Fruit fly (Drosophila melanogaster) whole organism, embryonic: ENCODE measurements around the gene Pif1A.

Experiments used
- ATbp ChIP-seq: fragments of 200-800 bp; sonication (Bioruptor generic); optimal IDR thresholded peaks from 2 replicates; lab custom pipeline; 2017; ENCODE audit warnings: missing biosample characterization, mild to moderate bottlenecking, missing genetic modification characterization, missing genetic modification reagents
- Adf1 ChIP-seq: fragments of 200-800 bp; sonication (Bioruptor generic); IDR thresholded peaks from 2 replicates; pipeline ENCODE4 v1.3.6; 2022; ENCODE audit warnings: missing biosample characterization, missing genetic modification characterization
- Asciz ChIP-seq: fragments of 200-800 bp; sonication (Bioruptor generic); optimal IDR thresholded peaks from 2 replicates; lab custom pipeline; 2017; ENCODE audit warnings: missing biosample characterization, mild to moderate bottlenecking, missing genetic modification characterization, missing genetic modification reagents
- B-H1 ChIP-seq: fragments of 200-800 bp; sonication (Bioruptor generic); IDR thresholded peaks from 3 replicates; pipeline ENCODE4 v1.3.6; 2022; ENCODE audit warnings: missing biosample characterization, missing genetic modification characterization
- BEAF-32 ChIP-seq: fragments of 200-800 bp; sonication (Bioruptor generic); optimal IDR thresholded peaks from 3 replicates; lab custom pipeline; 2017; ENCODE audit warnings: missing biosample characterization, missing genetic modification characterization, mild to moderate bottlenecking, moderate library complexity, missing genetic modification reagents
- Bteb2 ChIP-seq: fragments of 200-800 bp; sonication (Bioruptor generic); optimal IDR thresholded peaks from 2 replicates; lab custom pipeline; 2016; ENCODE audit warnings: missing biosample characterization, missing genetic modification characterization
- CG10267 ChIP-seq: fragments of 200-800 bp; sonication (Bioruptor generic); optimal IDR thresholded peaks from 2 replicates; lab custom pipeline; 2018; ENCODE audit warnings: missing biosample characterization, mild to moderate bottlenecking, missing genetic modification characterization, moderate library complexity
- CG10274 ChIP-seq: fragments of 200-800 bp; sonication (Bioruptor generic); optimal IDR thresholded peaks from 3 replicates; lab custom pipeline; 2017; ENCODE audit warnings: missing biosample characterization, mild to moderate bottlenecking, missing genetic modification characterization
- CG10366 ChIP-seq: fragments of 200-800 bp; sonication (Bioruptor generic); IDR thresholded peaks from 2 replicates; pipeline ENCODE4 v1.3.6; 2022; ENCODE audit warnings: missing biosample characterization, missing genetic modification characterization
- CG11723 ChIP-seq: fragments of 200-800 bp; sonication (Bioruptor generic); optimal IDR thresholded peaks from 2 replicates; lab custom pipeline; 2017; ENCODE audit warnings: missing biosample characterization, mild to moderate bottlenecking, missing genetic modification characterization
- CG12769 ChIP-seq: fragments of 200-800 bp; sonication (Bioruptor generic); optimal IDR thresholded peaks from 2 replicates; lab custom pipeline; 2019; ENCODE audit warnings: missing biosample characterization, mild to moderate bottlenecking, missing genetic modification characterization, moderate library complexity
- CG13775 ChIP-seq: fragments of 200-800 bp; sonication (Bioruptor generic); optimal IDR thresholded peaks from 3 replicates; lab custom pipeline; 2017; ENCODE audit warnings: missing biosample characterization, mild to moderate bottlenecking, missing genetic modification characterization
- CG14965 ChIP-seq: fragments of 200-800 bp; sonication (Bioruptor generic); optimal IDR thresholded peaks from 2 replicates; lab custom pipeline; 2016; ENCODE audit warnings: missing biosample characterization, missing genetic modification characterization, borderline replicate concordance
- CG16779 ChIP-seq: fragments of 200-800 bp; sonication (Bioruptor generic); IDR thresholded peaks from 2 replicates; pipeline ENCODE4 v1.3.6; 2022; ENCODE audit warnings: missing biosample characterization, missing genetic modification characterization
- CG17186 ChIP-seq: fragments of 200-800 bp; sonication (Bioruptor generic); optimal IDR thresholded peaks from 3 replicates; lab custom pipeline; 2017; ENCODE audit warnings: missing biosample characterization, missing genetic modification reagents, missing genetic modification characterization
- CG32532 ChIP-seq: fragments of 200-800 bp; sonication (Bioruptor generic); IDR thresholded peaks from 2 replicates; pipeline ENCODE4 v1.3.6; 2022; ENCODE audit warnings: missing biosample characterization, missing genetic modification characterization
- CG33213 ChIP-seq: fragments of 200-800 bp; sonication (Bioruptor generic); optimal IDR thresholded peaks from 3 replicates; lab custom pipeline; 2016; ENCODE audit warnings: missing biosample characterization, missing genetic modification characterization
- CG5953 ChIP-seq: fragments of 200-800 bp; sonication (Bioruptor generic); IDR thresholded peaks from 2 replicates; pipeline ENCODE4 v1.3.6; 2022; ENCODE audit warnings: missing biosample characterization, missing genetic modification characterization
- CG6813 ChIP-seq: fragments of 200-800 bp; sonication (Bioruptor generic); optimal IDR thresholded peaks from 2 replicates; lab custom pipeline; 2017; ENCODE audit warnings: missing biosample characterization, missing genetic modification characterization, mild to moderate bottlenecking, moderate library complexity, missing genetic modification reagents
- CG8290 ChIP-seq, 3 experiments: fragments of 200-800 bp; sonication (Bioruptor generic); optimal IDR thresholded peaks; 2 replicates each; lab custom pipeline; 2016 to 2019; ENCODE audit warnings: missing biosample characterization in 3 of 3, missing genetic modification characterization in 3 of 3, mild to moderate bottlenecking in 2 of 3, moderate library complexity in 1 of 3
- CG8388 ChIP-seq: fragments of 200-800 bp; sonication (Bioruptor generic); optimal IDR thresholded peaks from 2 replicates; lab custom pipeline; 2019; ENCODE audit warnings: missing biosample characterization, mild to moderate bottlenecking, missing genetic modification characterization, moderate library complexity
- CG9797 ChIP-seq: fragments of 200-800 bp; sonication (Bioruptor generic); optimal IDR thresholded peaks from 3 replicates; lab custom pipeline; 2018; ENCODE audit warnings: missing biosample characterization, mild to moderate bottlenecking, missing genetic modification characterization
- CG9817 ChIP-seq: fragments of 200-800 bp; sonication (Bioruptor generic); optimal IDR thresholded peaks from 2 replicates; lab custom pipeline; 2018; ENCODE audit warnings: missing biosample characterization, mild to moderate bottlenecking, missing genetic modification characterization, moderate library complexity
- CoRest ChIP-seq: fragments of 200-800 bp; sonication (Bioruptor generic); optimal IDR thresholded peaks from 3 replicates; lab custom pipeline; 2018; ENCODE audit warnings: missing biosample characterization, mild to moderate bottlenecking, missing genetic modification characterization, moderate library complexity
- Ets65A ChIP-seq: fragments of 200-800 bp; sonication (Bioruptor generic); peaks from one replicate; lab custom pipeline; 2016; ENCODE audit warnings: missing biosample characterization, missing genetic modification characterization
- Ets97D ChIP-seq: fragments of 200-800 bp; sonication (Bioruptor generic); optimal IDR thresholded peaks from 3 replicates; lab custom pipeline; 2016; ENCODE audit warnings: missing biosample characterization, missing genetic modification characterization
- Hey ChIP-seq: fragments of 200-800 bp; sonication (Bioruptor generic); optimal IDR thresholded peaks from 3 replicates; lab custom pipeline; 2018; ENCODE audit warnings: missing biosample characterization, mild to moderate bottlenecking, missing genetic modification characterization
- MTF-1 ChIP-seq: fragments of 200-800 bp; sonication (Bioruptor generic); optimal IDR thresholded peaks from 2 replicates; lab custom pipeline; 2018; ENCODE audit warnings: missing biosample characterization, mild to moderate bottlenecking, missing genetic modification characterization, borderline replicate concordance
- Med ChIP-seq: fragments of 200-800 bp; sonication (Bioruptor generic); peaks from one replicate; lab custom pipeline; 2016; ENCODE audit warnings: missing biosample characterization, missing genetic modification characterization, mild to moderate bottlenecking, inconsistent platforms, moderate library complexity
- Neu2 ChIP-seq: fragments of 200-800 bp; sonication (Bioruptor generic); optimal IDR thresholded peaks from 3 replicates; lab custom pipeline; 2016; ENCODE audit warnings: missing biosample characterization, missing genetic modification characterization, borderline replicate concordance
- Opbp ChIP-seq: fragments of 200-800 bp; sonication (Bioruptor generic); IDR thresholded peaks from 3 replicates; pipeline ENCODE4 v1.3.6; 2022; ENCODE audit warnings: missing biosample characterization, missing genetic modification characterization; ENCODE audit not compliant: partially characterized antibody
- Pdp1 ChIP-seq, 2 experiments: fragments of 200-800 bp; sonication (Bioruptor generic); optimal IDR thresholded peaks; 3 replicates each; lab custom pipeline; 2016; ENCODE audit warnings: missing biosample characterization in 2 of 2, missing genetic modification characterization in 2 of 2, mild to moderate bottlenecking in 1 of 2, moderate library complexity in 1 of 2
- Six4 ChIP-seq: fragments of 200-800 bp; sonication (Bioruptor generic); optimal IDR thresholded peaks from 2 replicates; lab custom pipeline; 2016; ENCODE audit warnings: missing biosample characterization, missing genetic modification characterization
- Sox102F ChIP-seq: fragments of 200-800 bp; sonication (Bioruptor generic); optimal IDR thresholded peaks from 2 replicates; lab custom pipeline; 2018; ENCODE audit warnings: missing biosample characterization, mild to moderate bottlenecking, missing genetic modification characterization, moderate library complexity
- ato ChIP-seq: fragments of 200-800 bp; sonication (Bioruptor generic); IDR thresholded peaks from 2 replicates; pipeline ENCODE4 v1.3.6; 2022; ENCODE audit warnings: missing biosample characterization, missing genetic modification characterization; ENCODE audit not compliant: partially characterized antibody
- bab2 ChIP-seq: fragments of 200-800 bp; sonication (Bioruptor generic); optimal IDR thresholded peaks from 2 replicates; lab custom pipeline; 2016; ENCODE audit warnings: missing biosample characterization, missing genetic modification characterization
- bbx ChIP-seq: fragments of 200-800 bp; sonication (Bioruptor generic); IDR thresholded peaks from 2 replicates; pipeline ENCODE4 v1.3.6; 2022; ENCODE audit warnings: missing biosample characterization, missing genetic modification characterization; ENCODE audit not compliant: partially characterized antibody
- bigmax ChIP-seq: fragments of 200-800 bp; sonication (Bioruptor generic); optimal IDR thresholded peaks from 2 replicates; lab custom pipeline; 2018; ENCODE audit warnings: missing biosample characterization, mild to moderate bottlenecking, missing genetic modification characterization
- chif ChIP-seq, 2 experiments: fragments of 200-800 bp; sonication (Bioruptor generic); optimal IDR thresholded peaks; 3 replicates each; lab custom pipeline; 2016; ENCODE audit warnings: missing biosample characterization in 2 of 2, missing genetic modification characterization in 2 of 2
- ci ChIP-seq: fragments of 200-800 bp; sonication (Bioruptor generic); IDR thresholded peaks from 3 replicates; pipeline ENCODE4 v1.3.6; 2022; ENCODE audit warnings: missing biosample characterization, missing genetic modification characterization
- crol ChIP-seq: fragments of 200-800 bp; sonication (Bioruptor generic); IDR thresholded peaks from 2 replicates; pipeline ENCODE4 v1.3.6; 2022; ENCODE audit warnings: missing biosample characterization, missing genetic modification characterization
- dimm ChIP-seq: fragments of 200-800 bp; sonication (Bioruptor generic); IDR thresholded peaks from 2 replicates; pipeline ENCODE4 v1.3.6; 2022; ENCODE audit warnings: missing biosample characterization, missing genetic modification characterization
- eyg ChIP-seq: fragments of 200-800 bp; sonication (Bioruptor generic); optimal IDR thresholded peaks from 3 replicates; lab custom pipeline; 2016; ENCODE audit warnings: missing biosample characterization, missing genetic modification characterization
- jumu ChIP-seq: fragments of 200-800 bp; sonication (Bioruptor generic); optimal IDR thresholded peaks from 3 replicates; lab custom pipeline; 2016; ENCODE audit warnings: missing biosample characterization, missing genetic modification characterization
- knrl ChIP-seq: fragments of 200-800 bp; sonication (Bioruptor generic); IDR thresholded peaks from 3 replicates; pipeline ENCODE4 v1.3.6; 2022; ENCODE audit warnings: missing biosample characterization, missing genetic modification characterization; ENCODE audit not compliant: partially characterized antibody
- lilli ChIP-seq: fragments of 200-800 bp; sonication (Bioruptor generic); optimal IDR thresholded peaks from 3 replicates; lab custom pipeline; 2016; ENCODE audit warnings: missing biosample characterization, missing genetic modification characterization
- lmd ChIP-seq: fragments of 200-800 bp; sonication (Bioruptor generic); IDR thresholded peaks from 2 replicates; pipeline ENCODE4 v1.3.6; 2022; ENCODE audit warnings: missing biosample characterization, missing genetic modification characterization
- pfk ChIP-seq: fragments of 200-800 bp; sonication (Bioruptor generic); optimal IDR thresholded peaks from 2 replicates; lab custom pipeline; 2018; ENCODE audit warnings: missing biosample characterization, mild to moderate bottlenecking, missing genetic modification characterization, moderate library complexity
- tap ChIP-seq: fragments of 200-800 bp; optimal IDR thresholded peaks from 3 replicates; lab custom pipeline; 2019; ENCODE audit warnings: missing biosample characterization, mild to moderate bottlenecking, missing genetic modification characterization, moderate library complexity
- vfl ChIP-seq: fragments of 200-800 bp; sonication (Bioruptor generic); optimal IDR thresholded peaks from 2 replicates; lab custom pipeline; 2016; ENCODE audit warnings: missing biosample characterization, missing genetic modification characterization

Pif1A gene

dm6 chr3R:8818239-8818638 lies 17.3 kb upstream of the Pif1A start:
- TF ChIP-seq Ets65A (GFP tag; lab: Kevin White, UChicago) (peak; percentile 60), lilli (GFP tag; lab: Kevin White, UChicago) (no peak), CG8290 (GFP tag; optimal IDR thresholded peaks at IDR 0.05; lab: Kevin White, UChicago) (no peak), CG8290 (tag; optimal IDR thresholded peaks at IDR 0.05; lab: Kevin White, UChicago) (no peak), lmd (no peak), bigmax (GFP tag; lab: Kevin White, UChicago) (no peak), Bteb2 (GFP tag; lab: Kevin White, UChicago) (no peak), CG14965 (GFP tag; lab: Kevin White, UChicago) (no peak), BEAF-32 (GFP tag; lab: Kevin White, UChicago) (no peak), CG10366 (no peak), chif (GFP tag; optimal IDR thresholded peaks at IDR 0.05; lab: Kevin White, UChicago) (no peak), Hey (tag; lab: Kevin White, UChicago) (no peak), CG10267 (no peak), Opbp (GFP tag; lab: Robert Waterston, UW) (no peak), CG6813 (GFP tag; lab: Kevin White, UChicago) (no peak), Sox102F (no peak), CG12769 (tag; lab: Kevin White, UChicago) (no peak), CG9797 (GFP tag; lab: Kevin White, UChicago) (no peak), Six4 (GFP tag; lab: Kevin White, UChicago) (no peak), CG33213 (GFP tag; lab: Kevin White, UChicago) (no peak), CG17186 (no peak), Pdp1 (GFP tag; optimal IDR thresholded peaks at IDR 0.05; lab: Kevin White, UChicago) (no peak), ato (GFP tag; lab: Robert Waterston, UW) (no peak), jumu (GFP tag; lab: Kevin White, UChicago) (peak; percentile 1), B-H1 (GFP tag; lab: Robert Waterston, UW) (no peak), crol (GFP tag; lab: Robert Waterston, UW) (0 out of 2 replicates have a peak, but pooled peaks have one; percentile 42), vfl (GFP tag; lab: Kevin White, UChicago) (no peak), dimm (no peak), CG11723 (GFP tag; lab: Kevin White, UChicago) (no peak), Neu2 (GFP tag; lab: Kevin White, UChicago) (peak; percentile 11), ATbp (GFP tag; lab: Kevin White, UChicago) (no peak), Med (GFP tag; lab: Kevin White, UChicago) (peak; percentile 80), bab2 (GFP tag; lab: Kevin White, UChicago) (no peak), Asciz (GFP tag; lab: Kevin White, UChicago) (no peak), MTF-1 (GFP tag; lab: Kevin White, UChicago) (no peak), ci (GFP tag; lab: Robert Waterston, UW) (peak; percentile 47), CG8388 (no peak), eyg (no peak), bbx (GFP tag; lab: Robert Waterston, UW) (no peak), tap (tag; lab: Kevin White, UChicago) (no peak), CG13775 (GFP tag; lab: Kevin White, UChicago) (peak; percentile 79), pfk (GFP tag; lab: Kevin White, UChicago) (no peak), Ets97D (GFP tag; lab: Kevin White, UChicago) (peak; percentile 1), CG9817 (tag; lab: Kevin White, UChicago) (no peak), CG5953 (GFP tag; lab: Robert Waterston, UW) (no peak), CG32532 (GFP tag; lab: Robert Waterston, UW) (0 out of 2 replicates have a peak, but pooled peaks have one; percentile 6), knrl (GFP tag; lab: Robert Waterston, UW) (0 out of 3 replicates have a peak, but pooled peaks have one; percentile 18), Adf1 (GFP tag; lab: Robert Waterston, UW) (no peak), CoRest (no peak), CG10274 (GFP tag; lab: Kevin White, UChicago) (no peak), CG16779 (GFP tag; lab: Robert Waterston, UW) (no peak)
